Worm (Caenorhabditis elegans) whole organism, late embryonic: ENCODE results near the gene abu-7.

Source experiments
- C08G9.2 ChIP-seq: sonication (generic microtip); optimal IDR thresholded peaks from 2 replicates; lab custom pipeline; 2016; ENCODE audit warnings: mild to moderate bottlenecking, missing genetic modification characterization, moderate library complexity, missing compliant biosample characterization
- C38D4.7 ChIP-seq: fragments of 200-800 bp; sonication (Bioruptor generic); optimal IDR thresholded peaks from 2 replicates; lab custom pipeline; 2018; ENCODE audit warnings: mild to moderate bottlenecking, missing genetic modification characterization, moderate library complexity, missing compliant biosample characterization
- F13H6.1 ChIP-seq: sonication (generic microtip); optimal IDR thresholded peaks from 2 replicates; lab custom pipeline; 2016; ENCODE audit warnings: missing genetic modification characterization, missing compliant biosample characterization
- K09A11.1 ChIP-seq: sonication (generic microtip); optimal IDR thresholded peaks from 2 replicates; lab custom pipeline; 2017; ENCODE audit warnings: antibody characterized with exemption, mild to moderate bottlenecking, missing genetic modification characterization, missing compliant biosample characterization; ENCODE audit not compliant: insufficient read depth
- T23F11.4 ChIP-seq: fragments of 200-800 bp; sonication (Bioruptor generic); optimal IDR thresholded peaks from 2 replicates; lab custom pipeline; 2018; ENCODE audit warnings: mild to moderate bottlenecking, missing genetic modification characterization, missing compliant biosample characterization
- Y22D7AL.16 ChIP-seq: sonication (generic microtip); optimal IDR thresholded peaks from 2 replicates; lab custom pipeline; 2016; ENCODE audit warnings: missing genetic modification characterization, missing compliant biosample characterization
- ama-1 ChIP-seq: fragments of 150-350 bp; optimal IDR thresholded peaks from 2 replicates; lab custom pipeline; 2014
- ceh-14 ChIP-seq: sonication (generic microtip); optimal IDR thresholded peaks from 2 replicates; lab custom pipeline; 2016; ENCODE audit warnings: missing genotype, missing genetic modification characterization, missing compliant biosample characterization
- ceh-18 ChIP-seq: sonication (generic microtip); optimal IDR thresholded peaks from 2 replicates; lab custom pipeline; 2016; ENCODE audit warnings: missing genetic modification characterization, missing compliant biosample characterization
- ceh-19 ChIP-seq: fragments of 200-800 bp; sonication (Bioruptor generic); optimal IDR thresholded peaks from 2 replicates; lab custom pipeline; 2018; ENCODE audit warnings: mild to moderate bottlenecking, missing genetic modification characterization, missing compliant biosample characterization
- ceh-22 ChIP-seq: sonication (generic microtip); optimal IDR thresholded peaks from 2 replicates; lab custom pipeline; 2017; ENCODE audit warnings: missing biosample characterization, missing genetic modification characterization
- ceh-30 ChIP-seq: fragments of 150-350 bp; optimal IDR thresholded peaks from 2 replicates; lab custom pipeline; 2014; ENCODE audit warnings: missing biosample characterization, missing genetic modification characterization
- ceh-34 ChIP-seq: sonication (generic microtip); optimal IDR thresholded peaks from 2 replicates; lab custom pipeline; 2016; ENCODE audit warnings: mild to moderate bottlenecking, missing genetic modification characterization, missing compliant biosample characterization
- ceh-45 ChIP-seq: fragments of 200-800 bp; sonication (Bioruptor generic); IDR thresholded peaks from 2 replicates; pipeline ENCODE4 v1.3.6; 2022; ENCODE audit warnings: missing genetic modification reagents, missing genetic modification characterization, missing compliant biosample characterization
- ceh-9 ChIP-seq: sonication (generic microtip); optimal IDR thresholded peaks from 2 replicates; lab custom pipeline; 2016; ENCODE audit warnings: mild to moderate bottlenecking, missing genetic modification characterization, inconsistent platforms, missing compliant biosample characterization
- dve-1 ChIP-seq: sonication (generic microtip); optimal IDR thresholded peaks from 2 replicates; lab custom pipeline; 2017; ENCODE audit warnings: antibody characterized with exemption, mild to moderate bottlenecking, missing genetic modification characterization, missing compliant biosample characterization
- elt-2 ChIP-seq: sonication (generic microtip); optimal IDR thresholded peaks from 2 replicates; lab custom pipeline; 2016; ENCODE audit warnings: missing genetic modification reagents, missing genetic modification characterization, missing compliant biosample characterization
- elt-4 ChIP-seq: sonication (generic microtip); optimal IDR thresholded peaks from 2 replicates; lab custom pipeline; 2016; ENCODE audit warnings: missing genetic modification characterization, missing compliant biosample characterization
- ets-4 ChIP-seq: sonication (generic microtip); optimal IDR thresholded peaks from 2 replicates; lab custom pipeline; 2016; ENCODE audit warnings: missing genetic modification characterization, missing compliant biosample characterization
- fax-1 ChIP-seq: sonication (generic microtip); optimal IDR thresholded peaks from 2 replicates; lab custom pipeline; 2016; ENCODE audit warnings: missing genotype, missing genetic modification characterization, missing compliant biosample characterization
- hlh-13 ChIP-seq: fragments of 200-800 bp; sonication (Bioruptor generic); optimal IDR thresholded peaks from 2 replicates; lab custom pipeline; 2018; ENCODE audit warnings: mild to moderate bottlenecking, missing genetic modification characterization, missing compliant biosample characterization
- hlh-30 ChIP-seq: sonication (generic microtip); optimal IDR thresholded peaks from 2 replicates; lab custom pipeline; 2017; ENCODE audit warnings: antibody characterized with exemption, missing genetic modification characterization, missing compliant biosample characterization; ENCODE audit not compliant: insufficient read depth
- hlh-6 ChIP-seq: sonication (generic microtip); optimal IDR thresholded peaks from 2 replicates; lab custom pipeline; 2016; ENCODE audit warnings: missing genotype, missing genetic modification characterization, missing compliant biosample characterization
- lim-6 ChIP-seq: sonication (generic microtip); optimal IDR thresholded peaks from 2 replicates; lab custom pipeline; 2016; ENCODE audit warnings: missing genetic modification characterization, missing compliant biosample characterization
- lin-11 ChIP-seq: fragments of 200-800 bp; sonication (Bioruptor generic); optimal IDR thresholded peaks from 2 replicates; lab custom pipeline; 2018; ENCODE audit warnings: mild to moderate bottlenecking, missing genetic modification characterization, missing compliant biosample characterization
- nfya-1 ChIP-seq: sonication (generic microtip); optimal IDR thresholded peaks from 2 replicates; lab custom pipeline; 2017; ENCODE audit warnings: missing genetic modification characterization, mild to moderate bottlenecking, missing compliant biosample characterization, antibody characterized with exemption, moderate library complexity
- nhr-11 ChIP-seq: fragments of 150-350 bp; optimal IDR thresholded peaks from 2 replicates; lab custom pipeline; 2014; ENCODE audit warnings: missing biosample characterization, missing genetic modification characterization
- odd-2 ChIP-seq: sonication (generic microtip); optimal IDR thresholded peaks from 2 replicates; lab custom pipeline; 2017; ENCODE audit warnings: antibody characterized with exemption, mild to moderate bottlenecking, missing genetic modification characterization, missing compliant biosample characterization
- pag-3 ChIP-seq: sonication (generic microtip); optimal IDR thresholded peaks from 2 replicates; lab custom pipeline; 2016; ENCODE audit warnings: missing compliant biosample characterization, missing genetic modification characterization, borderline replicate concordance
- pat-9 ChIP-seq: fragments of 200-800 bp; sonication (Bioruptor generic); optimal IDR thresholded peaks from 2 replicates; lab custom pipeline; 2018; ENCODE audit warnings: mild to moderate bottlenecking, missing genetic modification characterization, moderate library complexity, missing compliant biosample characterization
- pax-1 ChIP-seq: fragments of 150-350 bp; optimal IDR thresholded peaks from 2 replicates; lab custom pipeline; 2014; ENCODE audit warnings: missing biosample characterization, missing genetic modification characterization
- pha-4 ChIP-seq: fragments of 150-350 bp; optimal IDR thresholded peaks from 2 replicates; lab custom pipeline; 2018; ENCODE audit warnings: missing biosample characterization, missing genetic modification reagents, missing genetic modification characterization
- pqm-1 ChIP-seq: sonication (generic microtip); optimal IDR thresholded peaks from 2 replicates; lab custom pipeline; 2016; ENCODE audit warnings: missing genetic modification characterization, missing compliant biosample characterization
- pros-1 ChIP-seq: fragments of 150-350 bp; optimal IDR thresholded peaks from 2 replicates; lab custom pipeline; 2014; ENCODE audit warnings: missing biosample characterization, missing genetic modification reagents, missing genetic modification characterization
- rnt-1 ChIP-seq: sonication (generic microtip); optimal IDR thresholded peaks from 2 replicates; lab custom pipeline; 2016; ENCODE audit warnings: missing genetic modification characterization, missing compliant biosample characterization
- sdc-2 ChIP-seq: sonication (generic microtip); optimal IDR thresholded peaks from 2 replicates; lab custom pipeline; 2016; ENCODE audit warnings: missing genotype, missing genetic modification characterization, missing compliant biosample characterization
- ttx-3 ChIP-seq: sonication (generic microtip); optimal IDR thresholded peaks from 2 replicates; lab custom pipeline; 2016; ENCODE audit warnings: missing genetic modification reagents, missing genetic modification characterization, missing compliant biosample characterization
- unc-3 ChIP-seq, 2 experiments: fragments of 200-800 bp in 1 of 2; sonication (Bioruptor generic) in 1 of 2; sonication (generic microtip) in 1 of 2; conservative IDR thresholded peaks in 1 of 2; optimal IDR thresholded peaks in 1 of 2; 2 replicates each; pipeline versions ENCODE4 v1.3.6 to Lab custom; 2016 to 2022; ENCODE audit warnings: missing compliant biosample characterization in 2 of 2, missing genetic modification characterization in 2 of 2, missing genetic modification reagents in 1 of 2
- unc-42 ChIP-seq: sonication (generic microtip); optimal IDR thresholded peaks from 2 replicates; lab custom pipeline; 2016; ENCODE audit warnings: missing genotype, missing genetic modification characterization, missing compliant biosample characterization
- unc-55 ChIP-seq: sonication (generic microtip); optimal IDR thresholded peaks from 2 replicates; lab custom pipeline; 2017; ENCODE audit warnings: missing biosample characterization, missing genetic modification reagents, missing genetic modification characterization
- zip-5 ChIP-seq: sonication (generic microtip); optimal IDR thresholded peaks from 2 replicates; lab custom pipeline; 2016; ENCODE audit warnings: missing genetic modification characterization, missing compliant biosample characterization
- ztf-16 ChIP-seq: sonication (generic microtip); optimal IDR thresholded peaks from 2 replicates; lab custom pipeline; 2017; ENCODE audit warnings: missing genetic modification characterization, missing compliant biosample characterization

The abu-7 gene

DNA sequence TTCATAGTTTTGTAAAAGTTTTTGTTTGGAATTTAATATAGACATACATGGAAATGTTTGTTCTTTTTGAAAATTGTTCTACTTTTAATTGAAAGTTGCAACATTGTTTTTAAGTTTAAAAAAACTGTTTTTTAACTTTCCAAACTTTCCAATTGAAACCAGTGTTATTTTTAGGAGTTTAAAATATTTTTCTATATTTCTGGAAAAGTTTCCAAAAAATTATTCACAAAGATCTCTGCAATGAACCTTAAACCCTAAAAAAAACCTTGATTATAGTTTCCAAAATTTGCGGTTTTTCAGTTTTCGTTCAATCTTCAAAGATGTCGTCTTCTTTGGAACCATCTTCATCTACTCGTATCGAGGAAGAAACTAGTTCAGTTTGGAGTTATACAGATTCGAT lies 32.1 kb downstream of the abu-7 start, which contains the start of gene F14F9.4:
Gene F14F9.4, plus strand, starts transcription at position 301 of the 400 bp plus-strand sequence.
- TF ChIP-seq pag-3 (tag; lab: Kevin White, UChicago) (no peak), rnt-1 (tag; lab: Kevin White, UChicago) (no peak), pha-4 (no peak), C08G9.2 (tag; lab: Kevin White, UChicago) (no peak), hlh-30 (tag; lab: Kevin White, UChicago) (no peak), pat-9 (tag; lab: Kevin White, UChicago) (no peak), elt-2 (tag; lab: Kevin White, UChicago) (no peak), odd-2 (tag; lab: Kevin White, UChicago) (no peak), ceh-9 (tag; lab: Kevin White, UChicago) (no peak)
- TF ChIP-seq, all 69 proteins: peak for 0

ce11 chrV:5131380-5131779 lies 33.2 kb downstream of the abu-7 start:
- TF ChIP-seq ceh-34 (no peak), nhr-11 (no peak), dve-1 (tag; lab: Kevin White, UChicago) (no peak), ceh-45 (GFP tag; lab: Robert Waterston, UW) (no peak), K09A11.1 (tag; lab: Kevin White, UChicago) (no peak), Y22D7AL.16 (tag; lab: Kevin White, UChicago) (no peak), C08G9.2 (tag; lab: Kevin White, UChicago) (no peak), pax-1 (tag; lab: Kevin White, UChicago) (no peak), ttx-3 (tag; lab: Kevin White, UChicago) (no peak), lim-6 (tag; lab: Kevin White, UChicago) (no peak), unc-3 (GFP tag; conservative IDR thresholded peaks at IDR 0.05; lab: Robert Waterston, UW) (no peak), unc-3 (tag; optimal IDR thresholded peaks at IDR 0.05; lab: Kevin White, UChicago) (no peak)

ce11 chrV:5130018-5130417 lies 34.6 kb downstream of the abu-7 start, which contains the start of gene F14F9.8:
Gene F14F9.8, plus strand, starts transcription at chrV:5130318.
- TF ChIP-seq pha-4 (no peak), pros-1 (tag; lab: Kevin White, UChicago) (no peak), C38D4.7 (GFP tag; lab: Kevin White, UChicago) (no peak), elt-4 (tag; lab: Kevin White, UChicago) (no peak), ceh-22 (tag; lab: Kevin White, UChicago) (no peak), ceh-34 (no peak), ets-4 (no peak)

DNA sequence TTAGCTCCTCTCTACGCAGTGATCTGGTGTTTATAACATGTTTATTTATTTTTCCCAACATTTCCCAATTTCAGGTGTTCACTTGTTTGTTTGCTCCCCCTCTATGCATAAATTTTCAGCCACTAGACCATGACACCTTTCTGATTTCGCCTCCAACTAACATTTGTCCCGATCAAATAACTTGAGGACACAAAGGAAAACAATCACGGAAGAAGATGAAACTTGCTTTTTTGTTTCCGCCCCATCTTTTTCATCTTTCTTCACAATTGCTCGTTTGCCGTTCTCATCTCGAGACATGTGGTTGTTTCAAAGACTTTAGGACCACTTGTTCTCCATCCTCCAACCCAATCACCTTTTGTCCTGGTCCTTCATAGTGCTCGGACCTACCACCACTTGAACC lies 37.8 kb downstream of the abu-7 start, which contains the start of gene F14F9.5:
Gene F14F9.5, plus strand, starts transcription at position 301 of the 400 bp plus-strand sequence.
- no peak for TF ChIP-seq hlh-6 (tag; lab: Kevin White, UChicago)
- TF ChIP-seq unc-3 (GFP tag; conservative IDR thresholded peaks at IDR 0.05; lab: Robert Waterston, UW) = no peak
- TF ChIP-seq unc-3 (tag; optimal IDR thresholded peaks at IDR 0.05; lab: Kevin White, UChicago) = no peak
- TF ChIP-seq ceh-18 (tag; lab: Kevin White, UChicago) = no peak
- no peak for TF ChIP-seq ets-4
- no peak for TF ChIP-seq ceh-14 (tag; lab: Kevin White, UChicago)
- TF ChIP-seq C08G9.2 (tag; lab: Kevin White, UChicago) = no peak
- no peak for TF ChIP-seq pax-1 (tag; lab: Kevin White, UChicago)
- TF ChIP-seq T23F11.4 (GFP tag; lab: Kevin White, UChicago) = no peak
- no peak for TF ChIP-seq ama-1 (lab: Kevin White, UChicago)
- TF ChIP-seq K09A11.1 (tag; lab: Kevin White, UChicago) = no peak
- TF ChIP-seq zip-5 (tag; lab: Kevin White, UChicago) = no peak
- TF ChIP-seq sdc-2 (tag; lab: Kevin White, UChicago) = no peak
- no peak for TF ChIP-seq ceh-9 (tag; lab: Kevin White, UChicago)
- no peak for TF ChIP-seq elt-2 (tag; lab: Kevin White, UChicago)
- TF ChIP-seq F13H6.1 (tag; lab: Kevin White, UChicago) = no peak

ce11 chrV:5119679-5120078 lies 44.9 kb downstream of the abu-7 start, which contains the start of gene sid-1:
Gene sid-1, plus strand, starts transcription at chrV:5119970.
- no peak for TF ChIP-seq unc-55 (GFP tag; lab: Kevin White, UChicago)
- no peak for TF ChIP-seq nfya-1 (tag; lab: Kevin White, UChicago)
- no peak for TF ChIP-seq dve-1 (tag; lab: Kevin White, UChicago)
- no peak for TF ChIP-seq pat-9 (tag; lab: Kevin White, UChicago)
- no peak for TF ChIP-seq pqm-1
- no peak for TF ChIP-seq zip-5 (tag; lab: Kevin White, UChicago)
- TF ChIP-seq hlh-13 (GFP tag; lab: Kevin White, UChicago) = no peak
- TF ChIP-seq ztf-16 (tag; lab: Kevin White, UChicago) = no peak
- TF ChIP-seq lin-11 = no peak
- TF ChIP-seq ceh-30 (tag; lab: Kevin White, UChicago) = no peak
- no peak for TF ChIP-seq pha-4
- TF ChIP-seq unc-42 (tag; lab: Kevin White, UChicago) = no peak
- no peak for TF ChIP-seq ceh-19
- no peak for TF ChIP-seq K09A11.1 (tag; lab: Kevin White, UChicago)
- TF ChIP-seq fax-1 = no peak
